Worm (Caenorhabditis elegans) whole organism, young adult: ENCODE data around the gene fbxa-152.

Experiments
- F23B12.7 ChIP-seq: sonication (generic microtip); optimal IDR thresholded peaks from 2 replicates; lab custom pipeline; 2017; ENCODE audit warnings: missing genetic modification characterization, mild to moderate bottlenecking, missing compliant biosample characterization, antibody characterized with exemption, moderate library complexity; ENCODE audit not compliant: insufficient read depth
- lag-1 ChIP-seq: fragments of 200-800 bp; sonication (Bioruptor generic); IDR thresholded peaks from 2 replicates; pipeline ENCODE4 v1.3.6; 2022; ENCODE audit warnings: missing genetic modification reagents, missing genetic modification characterization, missing compliant biosample characterization
- zim-3 ChIP-seq: sonication (generic microtip); optimal IDR thresholded peaks from 2 replicates; lab custom pipeline; 2017; ENCODE audit warnings: mild to moderate bottlenecking, missing genetic modification characterization, moderate library complexity, missing compliant biosample characterization

ce11 chrV:15638853-15639252, 36.7 kb upstream of the fbxa-152 start, which contains the start of gene srz-44:
- TF ChIP-seq lag-1 (GFP tag; lab: Robert Waterston, UW) (no peak), zim-3 (tag; lab: Kevin White, UChicago) (no peak), F23B12.7 (tag; lab: Kevin White, UChicago) (no peak)
